Worm (Caenorhabditis elegans) whole organism, early embryonic: Measurements from ENCODE around the gene rpc-25.

Experiments
- B0310.2 ChIP-seq: sonication (generic microtip); optimal IDR thresholded peaks from 2 replicates; lab custom pipeline; 2016; ENCODE audit warnings: mild to moderate bottlenecking, missing genetic modification characterization, missing compliant biosample characterization
- F13C5.2 ChIP-seq: sonication (generic microtip); optimal IDR thresholded peaks from 2 replicates; lab custom pipeline; 2017; ENCODE audit warnings: mild to moderate bottlenecking, missing genetic modification characterization, inconsistent platforms, missing compliant biosample characterization
- aly-1 ChIP-seq: sonication (generic microtip); optimal IDR thresholded peaks from 2 replicates; lab custom pipeline; 2016; ENCODE audit warnings: missing genetic modification characterization, missing compliant biosample characterization
- ama-1 ChIP-seq: fragments of 150-350 bp; optimal IDR thresholded peaks from 2 replicates; lab custom pipeline; 2014
- ceh-13 ChIP-seq: fragments of 200-800 bp; sonication (Bioruptor generic); optimal IDR thresholded peaks from 2 replicates; lab custom pipeline; 2018; ENCODE audit warnings: mild to moderate bottlenecking, missing genetic modification characterization, missing compliant biosample characterization
- ceh-36 ChIP-seq: sonication (generic microtip); optimal IDR thresholded peaks from 2 replicates; lab custom pipeline; 2016; ENCODE audit warnings: missing genetic modification characterization, inconsistent platforms, missing compliant biosample characterization
- ets-7 ChIP-seq: sonication (generic microtip); optimal IDR thresholded peaks from 2 replicates; lab custom pipeline; 2016; ENCODE audit warnings: missing genotype, missing genetic modification characterization, missing compliant biosample characterization
- flt-1 ChIP-seq: fragments of 200-800 bp; sonication (Bioruptor generic); IDR thresholded peaks from 2 replicates; pipeline ENCODE4 v1.3.6; 2022; ENCODE audit warnings: missing genetic modification characterization, missing compliant biosample characterization
- hmbx-1 ChIP-seq: sonication (generic microtip); optimal IDR thresholded peaks from 2 replicates; lab custom pipeline; 2016; ENCODE audit warnings: mild to moderate bottlenecking, missing genetic modification characterization, missing compliant biosample characterization
- hmg-4 ChIP-seq: fragments of 200-800 bp; sonication (Bioruptor generic); optimal IDR thresholded peaks from 2 replicates; lab custom pipeline; 2018; ENCODE audit warnings: mild to moderate bottlenecking, missing genetic modification characterization, missing compliant biosample characterization
- hnd-1 ChIP-seq: sonication (generic microtip); optimal IDR thresholded peaks from 2 replicates; lab custom pipeline; 2016; ENCODE audit warnings: missing genetic modification characterization, missing compliant biosample characterization
- scrt-1 ChIP-seq: fragments of 200-800 bp; sonication (Bioruptor generic); IDR thresholded peaks from 2 replicates; pipeline ENCODE4 v1.3.6; 2022; ENCODE audit warnings: missing genetic modification characterization, missing compliant biosample characterization
- tra-4 ChIP-seq: sonication (generic microtip); optimal IDR thresholded peaks from 2 replicates; lab custom pipeline; 2017; ENCODE audit warnings: missing genetic modification characterization, missing compliant biosample characterization

- TF ChIP-seq hnd-1 (no peak), aly-1 (tag; lab: Kevin White, UChicago) (no peak), ama-1 (lab: Kevin White, UChicago) (no peak), F13C5.2 (tag; lab: Kevin White, UChicago) (no peak), B0310.2 (tag; lab: Kevin White, UChicago) (no peak), ets-7 (no peak), hmbx-1 (tag; lab: Kevin White, UChicago) (no peak), ceh-36 (tag; lab: Kevin White, UChicago) (no peak), scrt-1 (GFP tag; lab: Robert Waterston, UW) (no peak), hmg-4 (GFP tag; lab: Kevin White, UChicago) (no peak), tra-4 (no peak), flt-1 (GFP tag; lab: Robert Waterston, UW) (no peak), ceh-13 (GFP tag; lab: Kevin White, UChicago) (no peak)
These were observed 2.9 kb downstream of the rpc-25 start, which contains the start of gene chpf-1 for ce11 chrV:10203435-10204009.
